Worm (Caenorhabditis elegans) whole organism, L4 larva: ENCODE results near the gene alh-5.

Experiments
- F26F4.8 ChIP-seq: fragments of 200-800 bp; sonication (Bioruptor generic); conservative IDR thresholded peaks from 2 replicates; pipeline ENCODE4 v1.3.6; 2022; ENCODE audit warnings: missing genetic modification characterization, missing compliant biosample characterization
- F37D6.2 ChIP-seq: sonication (generic microtip); optimal IDR thresholded peaks from 2 replicates; lab custom pipeline; 2016; ENCODE audit warnings: mild to moderate bottlenecking, missing genetic modification characterization, missing compliant biosample characterization
- F49E8.2 ChIP-seq: sonication (generic microtip); optimal IDR thresholded peaks from 2 replicates; lab custom pipeline; 2016; ENCODE audit warnings: missing compliant biosample characterization, mild to moderate bottlenecking, missing genetic modification characterization, borderline replicate concordance
- T20F7.1 ChIP-seq: fragments of 200-800 bp; sonication (Bioruptor generic); optimal IDR thresholded peaks from 2 replicates; lab custom pipeline; 2018; ENCODE audit warnings: mild to moderate bottlenecking, missing genetic modification characterization, missing compliant biosample characterization
- Y105C5A.15 ChIP-seq: fragments of 200-800 bp; sonication (Bioruptor generic); IDR thresholded peaks from 2 replicates; pipeline ENCODE4 v1.3.6; 2022; ENCODE audit warnings: missing genetic modification characterization, missing compliant biosample characterization
- ZK546.5 ChIP-seq, 2 experiments: sonication (generic microtip); optimal IDR thresholded peaks; 2 replicates each; lab custom pipeline; 2017; ENCODE audit warnings: missing biosample characterization in 2 of 2, missing genetic modification characterization in 2 of 2
- aha-1 ChIP-seq: fragments of 150-350 bp; peaks from one replicate; lab custom pipeline; 2014; ENCODE audit warnings: missing biosample characterization, missing genetic modification characterization
- attf-4 ChIP-seq: sonication (generic microtip); optimal IDR thresholded peaks from 3 replicates; lab custom pipeline; 2017; ENCODE audit warnings: missing biosample characterization, missing genetic modification characterization
- ceh-20 ChIP-seq: fragments of 200-800 bp; sonication (Bioruptor generic); IDR thresholded peaks from 2 replicates; pipeline ENCODE4 v1.3.6; 2022; ENCODE audit warnings: missing genetic modification reagents, missing genetic modification characterization, missing compliant biosample characterization
- ceh-28 ChIP-seq: fragments of 150-350 bp; optimal IDR thresholded peaks from 2 replicates; lab custom pipeline; 2014; ENCODE audit warnings: missing biosample characterization, missing genetic modification reagents, missing genetic modification characterization
- ceh-32 ChIP-seq: sonication (generic microtip); optimal IDR thresholded peaks from 2 replicates; lab custom pipeline; 2016; ENCODE audit warnings: mild to moderate bottlenecking, missing genetic modification characterization, missing compliant biosample characterization; ENCODE audit not compliant: poor library complexity
- ceh-62 ChIP-seq: sonication (generic microtip); optimal IDR thresholded peaks from 2 replicates; lab custom pipeline; 2017; ENCODE audit warnings: missing biosample characterization, missing genetic modification characterization
- ces-1 ChIP-seq: fragments of 150-350 bp; sonication (generic microtip); optimal IDR thresholded peaks from 4 replicates; lab custom pipeline; 2014; ENCODE audit warnings: missing biosample characterization, missing genetic modification reagents, missing genetic modification characterization
- duxl-1 ChIP-seq: sonication (generic microtip); optimal IDR thresholded peaks from 2 replicates; lab custom pipeline; 2016; ENCODE audit warnings: mild to moderate bottlenecking, missing genetic modification characterization, moderate library complexity, missing compliant biosample characterization; ENCODE audit not compliant: poor library complexity
- egl-27 ChIP-seq: sonication (generic microtip); optimal IDR thresholded peaks from 3 replicates; lab custom pipeline; 2017; ENCODE audit warnings: missing biosample characterization, missing genetic modification reagents, missing genetic modification characterization
- hlh-30 ChIP-seq: sonication (generic microtip); optimal IDR thresholded peaks from 2 replicates; lab custom pipeline; 2017; ENCODE audit warnings: antibody characterized with exemption, mild to moderate bottlenecking, missing genetic modification characterization, missing compliant biosample characterization; ENCODE audit not compliant: insufficient read depth
- hmg-1.1 ChIP-seq: fragments of 200-800 bp; sonication (Bioruptor generic); IDR thresholded peaks from 2 replicates; pipeline ENCODE4 v1.3.6; 2022; ENCODE audit warnings: missing genetic modification reagents, missing genetic modification characterization, missing compliant biosample characterization
- jun-1 ChIP-seq: fragments of 150-350 bp; optimal IDR thresholded peaks from 2 replicates; lab custom pipeline; 2014; ENCODE audit warnings: missing biosample characterization, missing genetic modification reagents, missing genetic modification characterization
- lim-7 ChIP-seq: fragments of 200-800 bp; sonication (Bioruptor generic); IDR thresholded peaks from 2 replicates; pipeline ENCODE4 v1.3.6; 2022; ENCODE audit warnings: missing genetic modification characterization, missing compliant biosample characterization
- mdt-29 ChIP-seq: fragments of 200-800 bp; sonication (Bioruptor generic); IDR thresholded peaks from 2 replicates; pipeline ENCODE4 v1.3.6; 2022; ENCODE audit warnings: missing genetic modification reagents, missing genetic modification characterization, missing compliant biosample characterization
- mep-1 ChIP-seq: fragments of 150-350 bp; sonication (generic microtip); optimal IDR thresholded peaks from 3 replicates; lab custom pipeline; 2014; ENCODE audit warnings: missing biosample characterization, missing genetic modification characterization
- nhr-102 ChIP-seq: sonication (generic microtip); optimal IDR thresholded peaks from 2 replicates; lab custom pipeline; 2016; ENCODE audit warnings: mild to moderate bottlenecking, missing genetic modification characterization, moderate library complexity, missing compliant biosample characterization
- nhr-28 ChIP-seq: fragments of 150-350 bp; optimal IDR thresholded peaks from 2 replicates; lab custom pipeline; 2014; ENCODE audit warnings: missing biosample characterization, missing genetic modification characterization
- nhr-76 ChIP-seq: fragments of 150-350 bp; optimal IDR thresholded peaks from 2 replicates; lab custom pipeline; 2014; ENCODE audit warnings: missing biosample characterization, missing genetic modification characterization
- nhr-77 ChIP-seq: fragments of 150-350 bp; optimal IDR thresholded peaks from 2 replicates; lab custom pipeline; 2014; ENCODE audit warnings: missing biosample characterization, missing genetic modification characterization
- php-3 ChIP-seq: fragments of 200-800 bp; sonication (Bioruptor generic); IDR thresholded peaks from 2 replicates; pipeline ENCODE4 v1.3.6; 2022; ENCODE audit warnings: missing genetic modification reagents, missing genetic modification characterization, missing compliant biosample characterization
- saeg-2 ChIP-seq: fragments of 200-800 bp; sonication (Bioruptor generic); IDR thresholded peaks from 2 replicates; pipeline ENCODE4 v1.3.6; 2022; ENCODE audit warnings: missing genetic modification reagents, missing genetic modification characterization, missing compliant biosample characterization
- set-16 ChIP-seq: fragments of 200-800 bp; sonication (Bioruptor generic); IDR thresholded peaks from 2 replicates; pipeline ENCODE4 v1.3.6; 2022; ENCODE audit warnings: missing genetic modification reagents, missing genetic modification characterization, missing compliant biosample characterization
- spr-1 ChIP-seq: sonication (generic microtip); optimal IDR thresholded peaks from 2 replicates; lab custom pipeline; 2016; ENCODE audit warnings: mild to moderate bottlenecking, missing genetic modification characterization, missing compliant biosample characterization
- unc-62 ChIP-seq, 3 experiments: fragments of 150-350 bp in 1 of 3; sonication (generic microtip); optimal IDR thresholded peaks in 2 of 3; peaks in 1 of 3; 1 replicate in 1 of 3; 2 replicates in 2 of 3; lab custom pipeline; 2014 to 2017; ENCODE audit warnings: missing biosample characterization in 3 of 3, missing genetic modification characterization in 3 of 3, missing genetic modification reagents in 3 of 3, missing genotype in 1 of 3

alh-5 gene

ce11 chrV:2045956-2046355 is 46.6 kb upstream of the alh-5 start, which contains the start of gene Y40B10A.5 (continued):
- TF ChIP-seq egl-27: no peak
- TF ChIP-seq hlh-30: no peak
- TF ChIP-seq spr-1: no peak
- TF ChIP-seq, all 104 proteins: peak for 0

ce11 chrV:2035545-2035944 is 36.2 kb upstream of the alh-5 start, which contains the start of gene srab-23:
Gene srab-23, minus strand, starts transcription at chrV:2035645.
- no peak for TF ChIP-seq hmg-1.1 (GFP tag; lab: Robert Waterston, UW)
- TF ChIP-seq F49E8.2: no peak
- no peak for TF ChIP-seq jun-1
- TF ChIP-seq F37D6.2 (tag; lab: Kevin White, UChicago): no peak
- TF ChIP-seq nhr-102 (tag; lab: Kevin White, UChicago): no peak
- no peak for TF ChIP-seq attf-4 (tag; lab: Kevin White, UChicago)
- TF ChIP-seq ceh-32 (tag; lab: Kevin White, UChicago): no peak
- no peak for TF ChIP-seq ZK546.5 (tag; optimal IDR thresholded peaks at IDR 0.05; lab: Kevin White, UChicago)
- TF ChIP-seq duxl-1: no peak
- TF ChIP-seq ces-1 (GFP tag; lab: Kevin White, UChicago): no peak
- TF ChIP-seq F26F4.8 (GFP tag; lab: Robert Waterston, UW): no peak
- TF ChIP-seq nhr-77 (tag; lab: Kevin White, UChicago): no peak
- no peak for TF ChIP-seq ceh-62 (tag; lab: Kevin White, UChicago)
- no peak for TF ChIP-seq mdt-29 (GFP tag; lab: Robert Waterston, UW)

ce11 chrV:2031454-2031853 is 32.1 kb upstream of the alh-5 start, which contains the start of gene hil-6:
Gene hil-6, minus strand, starts transcription at chrV:2031554.
- TF ChIP-seq unc-62 (GFP tag; optimal IDR thresholded peaks at IDR 0.05 in 1 of 2; lab: Kevin White, UChicago) (peak in 1 of 2 experiments; percentile 33), unc-62 (tag; optimal IDR thresholded peaks at IDR 0.05; lab: Kevin White, UChicago) (no peak), aha-1 (tag; lab: Kevin White, UChicago) (no peak), T20F7.1 (GFP tag; lab: Kevin White, UChicago) (no peak)

ce11 chrV:2030661-2031060 is 31.3 kb upstream of the alh-5 start:
- TF ChIP-seq saeg-2 (no peak), unc-62 (GFP tag; optimal IDR thresholded peaks at IDR 0.05 in 1 of 2; lab: Kevin White, UChicago) (peak in 1 of 2 experiments; percentile 43), unc-62 (tag; optimal IDR thresholded peaks at IDR 0.05; lab: Kevin White, UChicago) (no peak), set-16 (peak; percentile 75), ceh-20 (no peak)
- TF ChIP-seq, all 104 proteins: peak for 2

ce11 chrV:2029877-2030276 is 30.5 kb upstream of the alh-5 start, which contains the start of gene F59A7.12:
Gene F59A7.12, plus strand, starts transcription at chrV:2030177.
- TF ChIP-seq set-16 (peak; percentile 62), ceh-28 (tag; lab: Kevin White, UChicago) (no peak)

- no peak for TF ChIP-seq ces-1 (GFP tag; lab: Kevin White, UChicago)
- TF ChIP-seq nhr-76: no peak
- TF ChIP-seq mep-1 (tag; lab: Kevin White, UChicago): no peak
- TF ChIP-seq nhr-28 (tag; lab: Kevin White, UChicago): no peak
- TF ChIP-seq ceh-20: no peak
- no peak for TF ChIP-seq Y105C5A.15 (GFP tag; lab: Robert Waterston, UW)
- no peak for TF ChIP-seq lim-7
- TF ChIP-seq php-3 (GFP tag; lab: Robert Waterston, UW): no peak
- TF ChIP-seq unc-62 (GFP tag; optimal IDR thresholded peaks at IDR 0.05 in 1 of 2; lab: Kevin White, UChicago): no peak
- TF ChIP-seq unc-62 (tag; optimal IDR thresholded peaks at IDR 0.05; lab: Kevin White, UChicago): no peak
Observed at ce11 chrV:2027787-2028186, 28.4 kb upstream of the alh-5 start, which contains the start of gene srab-13. Gene srab-13, minus strand, starts transcription at chrV:2027887.
